Worm (Caenorhabditis elegans): ENCODE results near the gene srh-25.

DNA sequence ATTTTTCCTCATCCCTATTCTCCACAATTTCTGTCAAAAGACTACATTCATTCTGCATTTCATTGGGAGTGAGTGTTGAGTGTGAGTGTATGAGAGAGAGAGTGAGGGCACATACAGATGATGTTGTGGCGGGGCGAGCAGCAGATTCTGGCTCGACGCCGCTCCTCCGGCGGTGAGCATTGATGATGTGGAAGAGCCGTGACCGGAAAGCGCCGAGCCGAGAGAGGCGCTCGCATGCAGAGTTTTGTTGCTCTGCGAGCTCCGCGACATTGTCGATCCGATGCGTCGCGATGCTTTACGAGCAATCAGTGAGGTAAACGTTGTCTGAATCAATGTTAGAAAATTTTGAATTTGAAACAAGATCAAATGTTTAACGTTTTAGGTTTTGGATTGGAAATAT lies 22.1 kb upstream of the srh-25 start:
- TF ChIP-seq aly-2 (tag; optimal IDR thresholded peaks at IDR 0.05) (no peak), nhr-28 (tag; optimal IDR thresholded peaks at IDR 0.05) (no peak), lsy-2 (tag; optimal IDR thresholded peaks at IDR 0.05) (no peak), C04F5.9 (tag; optimal IDR thresholded peaks at IDR 0.05) (no peak), fkh-4 (tag; optimal IDR thresholded peaks at IDR 0.05; ENCODE audit: borderline replicate concordance) (no peak), nhr-71 (tag; optimal IDR thresholded peaks at IDR 0.05) (no peak), unc-62 (GFP tag; optimal IDR thresholded peaks at IDR 0.05) (no peak), ama-1 (optimal IDR thresholded peaks at IDR 0.05) (no peak)

Measured in whole organism, L1 larva.